Worm (Caenorhabditis elegans): Measurements from ENCODE around the gene C10E2.5.

The C10E2.5 gene

DNA sequence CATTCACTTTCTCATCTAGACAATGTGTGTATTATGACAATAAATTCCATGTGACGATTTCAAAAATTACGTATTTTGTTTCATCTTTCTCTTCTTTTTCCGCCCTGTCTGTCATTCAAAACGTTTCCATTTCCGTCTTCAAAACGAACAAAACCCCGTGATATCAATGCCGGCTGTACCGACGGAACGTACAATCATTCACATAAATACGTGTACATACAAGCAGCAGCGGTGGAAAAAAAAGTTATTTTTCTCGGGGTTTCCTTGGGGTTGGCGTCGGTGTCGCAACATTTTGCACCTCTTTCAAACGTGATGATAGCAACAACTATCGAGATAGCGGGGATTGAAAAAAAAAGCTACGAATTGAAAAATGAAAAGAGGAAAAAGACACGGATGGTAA lies 29.4 kb downstream of the C10E2.5 start (continued):
- TF ChIP-seq F57C9.4 (tag; optimal IDR thresholded peaks at IDR 0.05) (no peak), snpc-4 (GFP tag; optimal IDR thresholded peaks at IDR 0.05) (no peak), snpc-4 (tag; optimal IDR thresholded peaks at IDR 0.05) (peak in 2 of 4 experiments; percentile 44 to 59), F39B2.1 (GFP tag; IDR thresholded peaks at IDR 0.05) (no peak), chd-7 (tag; optimal IDR thresholded peaks at IDR 0.05) (no peak), lag-1 (GFP tag; IDR thresholded peaks at IDR 0.05) (no peak), B0035.1 (tag; optimal IDR thresholded peaks at IDR 0.05) (no peak), F49E8.2 (tag; optimal IDR thresholded peaks at IDR 0.05; ENCODE audit: insufficient read depth) (no peak), sea-2 (GFP tag; IDR thresholded peaks at IDR 0.05) (no peak), madf-8 (GFP tag; conservative IDR thresholded peaks at IDR 0.05) (no peak), B0336.3 (GFP tag; IDR thresholded peaks at IDR 0.05) (no peak), zim-3 (tag; optimal IDR thresholded peaks at IDR 0.05) (no peak), ztf-25 (GFP tag; IDR thresholded peaks at IDR 0.05) (no peak), T07F8.4 (tag; optimal IDR thresholded peaks at IDR 0.05) (no peak), Y95B8A.8 (GFP tag; IDR thresholded peaks at IDR 0.05) (no peak), ztf-26 (tag; optimal IDR thresholded peaks at IDR 0.05) (peak; percentile 47), lir-1 (GFP tag; conservative IDR thresholded peaks at IDR 0.05) (peak; percentile 69; the same call in 1 of the 2 replicates), B0261.1 (tag; optimal IDR thresholded peaks at IDR 0.05) (no peak), F57A8.1 (GFP tag; optimal IDR thresholded peaks at IDR 0.05) (no peak), ztf-18 (tag; optimal IDR thresholded peaks at IDR 0.05) (no peak), egl-18 (GFP tag; IDR thresholded peaks at IDR 0.05) (no peak), F10E7.11 (tag; optimal IDR thresholded peaks at IDR 0.05) (no peak), F33H1.4 (GFP tag; IDR thresholded peaks at IDR 0.05) (no peak), ceh-58 (GFP tag; IDR thresholded peaks at IDR 0.05) (no peak), snpc-1.1 (tag; optimal IDR thresholded peaks at IDR 0.05; ENCODE audit: insufficient read depth) (no peak), nfya-1 (tag; optimal IDR thresholded peaks at IDR 0.05; ENCODE audit: borderline replicate concordance, insufficient read depth) (no peak), atf-7 (tag; optimal IDR thresholded peaks at IDR 0.05) (peak; percentile 13), athp-1 (tag; optimal IDR thresholded peaks at IDR 0.05) (no peak), lin-40 (tag; optimal IDR thresholded peaks at IDR 0.05) (peak; percentile 72), nfya-2 (GFP tag; IDR thresholded peaks at IDR 0.05) (no peak), tlf-1 (GFP tag; optimal IDR thresholded peaks at IDR 0.05) (peak; percentile 32), aptf-2 (GFP tag; conservative IDR thresholded peaks at IDR 0.05) (no peak), nhr-179 (tag; optimal IDR thresholded peaks at IDR 0.05) (no peak), egrh-3 (GFP tag; IDR thresholded peaks at IDR 0.05) (no peak), F55B11.4 (tag; optimal IDR thresholded peaks at IDR 0.05; ENCODE audit: borderline replicate concordance, insufficient read depth) (no peak), K12H6.12 (tag; optimal IDR thresholded peaks at IDR 0.05) (no peak), gei-17 (GFP tag; optimal IDR thresholded peaks at IDR 0.05) (no peak), F23B12.7 (tag; optimal IDR thresholded peaks at IDR 0.05; ENCODE audit: insufficient read depth) (peak; percentile 47), hlh-26 (GFP tag; conservative IDR thresholded peaks at IDR 0.05) (no peak), lin-35 (GFP tag; optimal IDR thresholded peaks at IDR 0.05) (no peak), B0019.2 (GFP tag; conservative IDR thresholded peaks at IDR 0.05) (no peak), let-526 (GFP tag; IDR thresholded peaks at IDR 0.05) (no peak), bed-2 (GFP tag; IDR thresholded peaks at IDR 0.05) (no peak), hlh-12 (tag; optimal IDR thresholded peaks at IDR 0.05) (no peak)
